Worm (Caenorhabditis elegans): ENCODE data around the gene scl-15.

The scl-15 gene

ce11 chrII:3244758-3245157, 39.7 kb downstream of the scl-15 start:
- TF ChIP-seq mcd-1 (GFP tag; IDR thresholded peaks at IDR 0.05) (no peak), bed-1 (GFP tag; IDR thresholded peaks at IDR 0.05) (no peak), madf-8 (GFP tag; conservative IDR thresholded peaks at IDR 0.05) (no peak), nhr-80 (tag; optimal IDR thresholded peaks at IDR 0.05) (peak; percentile 74), B0336.3 (GFP tag; IDR thresholded peaks at IDR 0.05) (no peak), zfh-2 (GFP tag; conservative IDR thresholded peaks at IDR 0.05) (no peak), T26A5.8 (tag; optimal IDR thresholded peaks at IDR 0.05) (no peak), attf-5 (GFP tag; optimal IDR thresholded peaks at IDR 0.05) (no peak), lin-54 (GFP tag; optimal IDR thresholded peaks at IDR 0.05) (no peak), let-526 (GFP tag; IDR thresholded peaks at IDR 0.05) (no peak), nhr-90 (tag; optimal IDR thresholded peaks at IDR 0.05) (peak; percentile 43), dpl-1 (GFP tag; optimal IDR thresholded peaks at IDR 0.05) (no peak), ztf-28 (GFP tag; IDR thresholded peaks at IDR 0.05) (no peak), hmg-1.2 (GFP tag; IDR thresholded peaks at IDR 0.05) (no peak), ets-4 (GFP tag; optimal IDR thresholded peaks at IDR 0.05) (no peak), egl-18 (GFP tag; IDR thresholded peaks at IDR 0.05) (no peak), Y53F4B.3 (GFP tag; IDR thresholded peaks at IDR 0.05) (no peak), Y53G8AR.9 (GFP tag; conservative IDR thresholded peaks at IDR 0.05) (peak; percentile 47; the same call in 1 of the 2 replicates), lsl-1 (GFP tag; optimal IDR thresholded peaks at IDR 0.05) (no peak), Y56A3A.18 (GFP tag; IDR thresholded peaks at IDR 0.05) (no peak; the same call in 1 of the 2 replicates), let-607 (tag; optimal IDR thresholded peaks at IDR 0.05) (no peak), ceh-100 (GFP tag; IDR thresholded peaks at IDR 0.05) (no peak), aptf-3 (GFP tag; IDR thresholded peaks at IDR 0.05) (no peak)

ce11 chrII:3244070-3244469, 40.4 kb downstream of the scl-15 start, which contains the start of gene C17F4.12:
C17F4.12 (minus strand) TSS chrII:3244170.
- no peak for TF ChIP-seq ceh-100 (GFP tag; IDR thresholded peaks at IDR 0.05)
- TF ChIP-seq lin-26 (GFP tag; IDR thresholded peaks at IDR 0.05): no peak
- no peak for TF ChIP-seq bed-2 (GFP tag; IDR thresholded peaks at IDR 0.05)
- no peak for TF ChIP-seq D2030.7 (GFP tag; IDR thresholded peaks at IDR 0.05)
- TF ChIP-seq C06A6.2 (GFP tag; conservative IDR thresholded peaks at IDR 0.05): no peak
- no peak for TF ChIP-seq nfya-2 (GFP tag; IDR thresholded peaks at IDR 0.05)
- no peak for TF ChIP-seq snpc-1.3 (tag; optimal IDR thresholded peaks at IDR 0.05; ENCODE audit: insufficient read depth)
- no peak for TF ChIP-seq F37B4.10 (GFP tag; IDR thresholded peaks at IDR 0.05)
- no peak for TF ChIP-seq let-526 (GFP tag; IDR thresholded peaks at IDR 0.05)
- no peak for TF ChIP-seq F22D6.2 (tag; optimal IDR thresholded peaks at IDR 0.05)
- no peak for TF ChIP-seq mcd-1 (GFP tag; IDR thresholded peaks at IDR 0.05)

- TF ChIP-seq C17E4.6 (GFP tag; IDR thresholded peaks at IDR 0.05): no peak
- TF ChIP-seq nhr-120 (GFP tag; IDR thresholded peaks at IDR 0.05): no peak
- no peak for TF ChIP-seq Y53G8AR.9 (GFP tag; conservative IDR thresholded peaks at IDR 0.05)
- no peak for TF ChIP-seq mcd-1 (GFP tag; IDR thresholded peaks at IDR 0.05)
- TF ChIP-seq tbx-9 (tag; optimal IDR thresholded peaks at IDR 0.05; ENCODE audit: borderline replicate concordance): no peak
- no peak for TF ChIP-seq dox-1 (GFP tag; IDR thresholded peaks at IDR 0.05)
- TF ChIP-seq sdz-38 (tag; optimal IDR thresholded peaks at IDR 0.05): no peak
- no peak for TF ChIP-seq die-1 (tag; optimal IDR thresholded peaks at IDR 0.05)
- no peak for TF ChIP-seq F57A8.1 (GFP tag; optimal IDR thresholded peaks at IDR 0.05)
- no peak for TF ChIP-seq rec-8 (tag; optimal IDR thresholded peaks at IDR 0.05)
- no peak for TF ChIP-seq aptf-2 (GFP tag; conservative IDR thresholded peaks at IDR 0.05)
- TF ChIP-seq Y79H2A.3 (GFP tag; conservative IDR thresholded peaks at IDR 0.05): no peak
- no peak for TF ChIP-seq athp-1 (tag; optimal IDR thresholded peaks at IDR 0.05)
- TF ChIP-seq hmg-1.2 (GFP tag; IDR thresholded peaks at IDR 0.05): no peak
- no peak for TF ChIP-seq ztf-26 (tag; optimal IDR thresholded peaks at IDR 0.05)
- TF ChIP-seq madf-6 (GFP tag; IDR thresholded peaks at IDR 0.05): no peak
- TF ChIP-seq hmg-20 (GFP tag; IDR thresholded peaks at IDR 0.05): no peak
- TF ChIP-seq attf-5 (GFP tag; optimal IDR thresholded peaks at IDR 0.05): no peak
- TF ChIP-seq Y53F4B.3 (GFP tag; IDR thresholded peaks at IDR 0.05): no peak
- no peak for TF ChIP-seq xnd-1 (tag; optimal IDR thresholded peaks at IDR 0.05)
Measured at ce11 chrII:3241842-3242241, 42.6 kb downstream of the scl-15 start.
